Worm (Caenorhabditis elegans) whole organism, L1 larva: ENCODE measurements around the gene F49C12.6.
"Not testable (repeated sequence)": the region's sequence is repeated elsewhere in the genome, so short reads cannot be mapped to it uniquely, and the experiment has no call there.

Experiments used
- ceh-63 ChIP-seq: fragments of 200-800 bp; sonication (Bioruptor generic); optimal IDR thresholded peaks from 2 replicates; lab custom pipeline; 2018; ENCODE audit warnings: mild to moderate bottlenecking, missing genetic modification characterization, missing compliant biosample characterization
- egl-13 ChIP-seq: sonication (generic microtip); optimal IDR thresholded peaks from 2 replicates; lab custom pipeline; 2016; ENCODE audit warnings: missing genotype, missing genetic modification reagents, missing genetic modification characterization, missing compliant biosample characterization
- mep-1 ChIP-seq: fragments of 150-350 bp; optimal IDR thresholded peaks from 2 replicates; lab custom pipeline; 2014; ENCODE audit warnings: missing biosample characterization, missing genetic modification characterization
- nhr-47 ChIP-seq: sonication (generic microtip); optimal IDR thresholded peaks from 2 replicates; lab custom pipeline; 2016; ENCODE audit warnings: mild to moderate bottlenecking, missing genetic modification characterization, moderate library complexity, missing compliant biosample characterization

DNA sequence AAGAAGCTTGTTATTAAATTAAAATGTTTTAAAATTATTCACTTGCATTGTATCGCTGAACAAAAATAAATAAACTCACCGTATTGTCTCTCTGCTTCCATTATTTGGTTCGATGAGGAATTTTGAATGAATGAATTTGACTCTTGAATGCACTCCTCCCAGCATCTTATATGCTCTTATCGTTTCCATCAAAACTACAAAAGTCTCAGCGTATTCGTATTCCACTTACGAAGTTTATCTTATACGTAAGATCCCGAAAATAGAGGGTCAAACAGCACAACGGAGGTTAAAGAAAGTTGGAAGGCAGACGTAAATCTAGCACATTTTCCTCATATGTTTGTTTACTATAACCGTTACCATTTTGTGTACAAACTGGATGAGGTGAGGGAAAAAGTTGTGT, 22.6 kb downstream of the F49C12.6 start, which contains the start of gene nhr-267:
- TF ChIP-seq mep-1; nhr-47 (tag; lab: Kevin White, UChicago); ceh-63 (GFP tag; lab: Kevin White, UChicago); egl-13 (tag; lab: Kevin White, UChicago): not testable (repeated sequence)
